Fruit fly (Drosophila melanogaster) whole organism: ENCODE data around the gene ifc.

ENCODE experiments used
- CG8478 ChIP-seq: fragments of >200 bp; optimal IDR thresholded peaks from 2 replicates; lab custom pipeline; 2018; ENCODE audit warnings: inconsistent platforms
- Dll ChIP-seq: fragments of >200 bp; optimal IDR thresholded peaks from 2 replicates; lab custom pipeline; 2017
- pan ChIP-seq: fragments of >200 bp; optimal IDR thresholded peaks from 2 replicates; lab custom pipeline; 2017

- TF ChIP-seq Dll (lab: Kevin White, UChicago) (no peak), pan (lab: Kevin White, UChicago) (no peak), CG8478 (lab: Kevin White, UChicago) (no peak)
These were observed 11.1 kb upstream of the ifc start for dm6 chr2L:5975025-5975539.
